Worm (Caenorhabditis elegans) whole organism, L2 larva: ENCODE data around the gene set-25.

Experiments
- C34F6.9 ChIP-seq: fragments of 150-350 bp; optimal IDR thresholded peaks from 2 replicates; lab custom pipeline; 2014; ENCODE audit warnings: missing biosample characterization, missing genetic modification characterization
- F13H6.1 ChIP-seq: sonication (generic microtip); optimal IDR thresholded peaks from 2 replicates; lab custom pipeline; 2016; ENCODE audit warnings: missing genetic modification characterization, missing compliant biosample characterization
- R02D3.7 ChIP-seq: fragments of 150-350 bp; optimal IDR thresholded peaks from 2 replicates; lab custom pipeline; 2014; ENCODE audit warnings: missing biosample characterization, missing genetic modification characterization
- ZK546.5 ChIP-seq: sonication (generic microtip); optimal IDR thresholded peaks from 2 replicates; lab custom pipeline; 2017; ENCODE audit warnings: missing biosample characterization, missing genetic modification characterization
- alr-1 ChIP-seq: fragments of 150-350 bp; optimal IDR thresholded peaks from 2 replicates; lab custom pipeline; 2014; ENCODE audit warnings: missing biosample characterization, missing genetic modification characterization
- aly-2 ChIP-seq: fragments of 150-350 bp; optimal IDR thresholded peaks from 2 replicates; lab custom pipeline; 2014; ENCODE audit warnings: missing biosample characterization, missing genetic modification characterization
- ama-1 ChIP-seq: fragments of 150-350 bp; optimal IDR thresholded peaks from 2 replicates; lab custom pipeline; 2018; ENCODE audit warnings: inconsistent platforms
- blmp-1 ChIP-seq: sonication (generic microtip); optimal IDR thresholded peaks from 2 replicates; lab custom pipeline; 2017; ENCODE audit warnings: missing genetic modification characterization, mild to moderate bottlenecking, missing compliant biosample characterization, antibody characterized with exemption, moderate library complexity; ENCODE audit not compliant: insufficient read depth
- crh-2 ChIP-seq: sonication (generic microtip); optimal IDR thresholded peaks from 2 replicates; lab custom pipeline; 2017; ENCODE audit warnings: missing biosample characterization, missing genetic modification characterization
- dmd-4 ChIP-seq: sonication (generic microtip); optimal IDR thresholded peaks from 2 replicates; lab custom pipeline; 2017; ENCODE audit warnings: missing biosample characterization, missing genetic modification characterization
- egl-27 ChIP-seq: sonication (generic microtip); optimal IDR thresholded peaks from 3 replicates; lab custom pipeline; 2017; ENCODE audit warnings: missing biosample characterization, missing genetic modification reagents, missing genetic modification characterization
- elt-1 ChIP-seq: fragments of 150-350 bp; optimal IDR thresholded peaks from 2 replicates; lab custom pipeline; 2014; ENCODE audit warnings: missing biosample characterization, missing genetic modification characterization
- elt-3 ChIP-seq: sonication (generic microtip); optimal IDR thresholded peaks from 2 replicates; lab custom pipeline; 2017; ENCODE audit warnings: missing biosample characterization, missing genetic modification characterization
- gmeb-1 ChIP-seq: fragments of 150-350 bp; optimal IDR thresholded peaks from 2 replicates; lab custom pipeline; 2014; ENCODE audit warnings: missing biosample characterization, missing genetic modification characterization
- lin-11 ChIP-seq: fragments of 150-350 bp; sonication (generic microtip); optimal IDR thresholded peaks from 2 replicates; lab custom pipeline; 2014; ENCODE audit warnings: missing biosample characterization, missing genetic modification characterization, inconsistent platforms, mixed read lengths
- lin-13 ChIP-seq: fragments of 150-350 bp; optimal IDR thresholded peaks from 2 replicates; lab custom pipeline; 2014; ENCODE audit warnings: missing biosample characterization, missing genetic modification reagents, missing genetic modification characterization
- lin-39 ChIP-seq: fragments of 150-350 bp; optimal IDR thresholded peaks from 2 replicates; lab custom pipeline; 2014; ENCODE audit warnings: missing biosample characterization, missing genetic modification reagents, missing genetic modification characterization
- lsy-2 ChIP-seq, 2 experiments: fragments of 150-350 bp in 1 of 2; sonication (generic microtip) in 1 of 2; optimal IDR thresholded peaks; 2 replicates each; lab custom pipeline; 2014 to 2017; ENCODE audit warnings: missing biosample characterization in 2 of 2, missing genetic modification characterization in 2 of 2
- mab-5 ChIP-seq: fragments of 150-350 bp; optimal IDR thresholded peaks from 2 replicates; lab custom pipeline; 2014; ENCODE audit warnings: missing biosample characterization, missing genetic modification characterization
- mbf-1 ChIP-seq: sonication (generic microtip); optimal IDR thresholded peaks from 2 replicates; lab custom pipeline; 2017; ENCODE audit warnings: missing biosample characterization, missing genetic modification characterization
- nhr-10 ChIP-seq: sonication (generic microtip); optimal IDR thresholded peaks from 2 replicates; lab custom pipeline; 2017; ENCODE audit warnings: missing biosample characterization, missing genetic modification characterization
- nhr-11 ChIP-seq: fragments of 150-350 bp; optimal IDR thresholded peaks from 2 replicates; lab custom pipeline; 2014; ENCODE audit warnings: missing biosample characterization, missing genetic modification characterization
- nhr-12 ChIP-seq: fragments of 150-350 bp; optimal IDR thresholded peaks from 2 replicates; lab custom pipeline; 2014; ENCODE audit warnings: missing biosample characterization, missing genetic modification characterization
- nhr-129 ChIP-seq: fragments of 150-350 bp; optimal IDR thresholded peaks from 2 replicates; lab custom pipeline; 2014; ENCODE audit warnings: missing biosample characterization, missing genetic modification characterization
- nhr-23 ChIP-seq: fragments of 150-350 bp; optimal IDR thresholded peaks from 2 replicates; lab custom pipeline; 2014; ENCODE audit warnings: missing biosample characterization, missing genetic modification reagents, missing genetic modification characterization
- nhr-237 ChIP-seq: fragments of 150-350 bp; optimal IDR thresholded peaks from 2 replicates; lab custom pipeline; 2014; ENCODE audit warnings: missing biosample characterization, missing genetic modification characterization
- nhr-25 ChIP-seq: fragments of 150-350 bp; sonication (generic microtip); optimal IDR thresholded peaks from 3 replicates; lab custom pipeline; 2014; ENCODE audit warnings: missing biosample characterization, missing genetic modification characterization
- nhr-77 ChIP-seq: fragments of 150-350 bp; optimal IDR thresholded peaks from 2 replicates; lab custom pipeline; 2014; ENCODE audit warnings: missing biosample characterization, missing genetic modification characterization
- peb-1 ChIP-seq: fragments of 150-350 bp; optimal IDR thresholded peaks from 2 replicates; lab custom pipeline; 2014; ENCODE audit warnings: missing biosample characterization, missing genetic modification characterization
- sem-4 ChIP-seq: fragments of 150-350 bp; optimal IDR thresholded peaks from 2 replicates; lab custom pipeline; 2014; ENCODE audit warnings: missing biosample characterization, missing genetic modification reagents, missing genetic modification characterization
- skn-1 ChIP-seq: sonication (generic microtip); optimal IDR thresholded peaks from 2 replicates; lab custom pipeline; 2017; ENCODE audit warnings: missing biosample characterization, missing genetic modification characterization
- sma-3 ChIP-seq: sonication (generic microtip); optimal IDR thresholded peaks from 2 replicates; lab custom pipeline; 2016; ENCODE audit warnings: missing genetic modification reagents, missing genetic modification characterization, missing compliant biosample characterization
- sma-9 ChIP-seq, 2 experiments: fragments of 150-350 bp in 1 of 2; sonication (generic microtip) in 1 of 2; optimal IDR thresholded peaks; 2 replicates each; lab custom pipeline; 2014 to 2016; ENCODE audit warnings: missing genetic modification characterization in 2 of 2, mild to moderate bottlenecking in 1 of 2, missing biosample characterization in 1 of 2, missing compliant biosample characterization in 1 of 2, missing genetic modification reagents in 1 of 2, moderate library complexity in 1 of 2
- snpc-4 ChIP-seq: fragments of 150-350 bp; optimal IDR thresholded peaks from 2 replicates; lab custom pipeline; 2014; ENCODE audit warnings: missing biosample characterization, missing genetic modification characterization
- unc-62 ChIP-seq: fragments of 150-350 bp; optimal IDR thresholded peaks from 2 replicates; lab custom pipeline; 2014; ENCODE audit warnings: missing biosample characterization, missing genetic modification reagents, missing genetic modification characterization
- zag-1 ChIP-seq: fragments of 150-350 bp; optimal IDR thresholded peaks from 2 replicates; lab custom pipeline; 2014; ENCODE audit warnings: missing biosample characterization, missing genetic modification characterization
- ztf-1 ChIP-seq: fragments of 200-800 bp; sonication (Bioruptor generic); conservative IDR thresholded peaks from 2 replicates; pipeline ENCODE4 v1.3.6; 2022; ENCODE audit warnings: missing genetic modification characterization, missing compliant biosample characterization
- ztf-11 ChIP-seq: sonication (generic microtip); optimal IDR thresholded peaks from 2 replicates; lab custom pipeline; 2017; ENCODE audit warnings: missing biosample characterization, missing genetic modification characterization

Gene set-25

DNA sequence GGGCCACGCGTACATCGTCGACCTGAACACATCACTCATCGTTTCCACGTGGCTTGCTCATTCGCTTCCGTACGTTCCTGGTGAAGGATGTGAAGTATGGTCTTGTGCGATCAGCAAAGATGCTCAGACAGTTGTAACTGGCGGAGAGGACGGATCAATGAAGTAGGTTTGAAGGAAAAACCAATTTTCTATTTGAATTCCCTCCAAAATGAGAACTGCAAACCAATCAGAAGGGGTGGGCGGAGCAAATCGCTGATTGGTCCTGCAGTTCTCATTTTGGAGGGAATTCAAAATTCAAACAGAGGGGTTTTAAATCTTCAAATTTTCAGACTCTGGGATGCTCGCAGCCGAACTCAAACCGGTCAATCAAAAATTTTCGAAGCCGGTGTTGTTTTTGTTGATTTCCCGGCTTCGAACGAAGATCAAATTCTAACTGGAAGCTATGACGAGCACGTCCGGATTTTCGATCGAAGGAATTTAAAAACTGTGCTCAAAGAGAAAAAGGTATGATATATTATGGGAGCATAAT is 24.6 kb upstream of the set-25 start:
- TF ChIP-seq blmp-1 (tag; lab: Kevin White, UChicago) (no peak), ztf-1 (no peak), elt-3 (no peak), snpc-4 (tag; lab: Kevin White, UChicago) (no peak), skn-1 (tag; lab: Kevin White, UChicago) (no peak), aly-2 (tag; lab: Kevin White, UChicago) (no peak), sma-3 (GFP tag; lab: Kevin White, UChicago) (no peak), dmd-4 (tag; lab: Kevin White, UChicago) (no peak), ztf-11 (tag; lab: Kevin White, UChicago) (no peak), mbf-1 (tag; lab: Kevin White, UChicago) (no peak), nhr-77 (tag; lab: Kevin White, UChicago) (no peak), nhr-237 (tag; lab: Kevin White, UChicago) (no peak)

DNA sequence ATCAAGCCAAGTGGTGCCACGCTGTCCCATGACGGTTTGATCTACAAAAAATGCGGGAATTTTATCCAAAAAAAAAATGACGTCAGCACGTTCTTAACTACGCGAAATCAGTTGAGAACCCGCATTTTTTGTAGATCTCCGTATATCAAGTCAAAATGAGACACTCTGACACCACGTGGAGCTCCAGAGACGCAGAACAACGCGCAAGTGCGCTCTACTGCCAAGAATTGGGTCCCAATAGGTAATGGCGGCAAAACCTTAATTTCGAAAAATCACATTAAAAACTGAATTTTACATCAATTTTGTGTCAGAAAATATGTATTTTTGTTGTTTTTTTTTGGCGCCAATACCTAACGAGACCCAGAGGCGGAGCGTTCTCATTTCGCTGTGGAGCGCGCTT is 24.0 kb upstream of the set-25 start:
- no peak for TF ChIP-seq ztf-11 (tag; lab: Kevin White, UChicago)
- no peak for TF ChIP-seq nhr-129 (tag; lab: Kevin White, UChicago)
- no peak for TF ChIP-seq lin-11
- no peak for TF ChIP-seq zag-1 (tag; lab: Kevin White, UChicago)
- no peak for TF ChIP-seq sem-4 (tag; lab: Kevin White, UChicago)
- no peak for TF ChIP-seq peb-1 (tag; lab: Kevin White, UChicago)
- no peak for TF ChIP-seq nhr-237 (tag; lab: Kevin White, UChicago)
- no peak for TF ChIP-seq nhr-11
- no peak for TF ChIP-seq dmd-4 (tag; lab: Kevin White, UChicago)
- TF ChIP-seq nhr-25: no peak
- TF ChIP-seq alr-1 (tag; lab: Kevin White, UChicago): no peak
- TF ChIP-seq nhr-23 (tag; lab: Kevin White, UChicago): no peak
- no peak for TF ChIP-seq unc-62 (GFP tag; lab: Kevin White, UChicago)
- TF ChIP-seq nhr-12 (tag; lab: Kevin White, UChicago): no peak
- no peak for TF ChIP-seq crh-2 (tag; lab: Kevin White, UChicago)
- no peak for TF ChIP-seq lin-39 (tag; lab: Kevin White, UChicago)
- no peak for TF ChIP-seq elt-3
- TF ChIP-seq ama-1 (lab: Kevin White, UChicago): no peak
- TF ChIP-seq lin-13 (GFP tag; lab: Kevin White, UChicago): no peak
- no peak for TF ChIP-seq nhr-10 (tag; lab: Kevin White, UChicago)
- TF ChIP-seq, all 48 proteins: peak for 0

DNA sequence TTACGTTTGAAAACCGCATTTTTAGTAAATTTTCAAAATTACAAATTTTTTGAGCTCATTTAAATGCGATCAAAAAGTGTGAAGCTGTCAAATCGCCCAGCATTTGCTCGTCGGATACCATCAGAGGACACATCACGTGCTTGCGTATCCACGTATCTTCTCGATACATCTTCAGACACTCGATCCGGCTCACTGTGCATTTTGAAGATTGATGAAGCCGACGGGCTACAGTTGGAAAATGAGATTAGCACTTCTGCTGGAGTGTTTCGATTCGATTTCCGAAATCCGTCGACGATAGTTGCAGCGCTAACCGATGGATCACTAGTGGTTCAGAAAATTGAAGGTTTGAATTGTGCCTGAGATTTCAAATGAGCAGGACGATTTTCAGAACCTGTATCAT is 22.2 kb upstream of the set-25 start, which contains the start of gene dph-7:
TSS of gene dph-7 (plus strand) at position 53 of the 400 bp plus-strand sequence.
- TF ChIP-seq C34F6.9 (no peak), elt-1 (tag; lab: Kevin White, UChicago) (no peak), egl-27 (no peak), nhr-77 (tag; lab: Kevin White, UChicago) (no peak), nhr-25 (no peak), lsy-2 (tag; optimal IDR thresholded peaks at IDR 0.05; lab: Kevin White, UChicago) (no peak)
- TF ChIP-seq, all 48 proteins: peak for 0

DNA sequence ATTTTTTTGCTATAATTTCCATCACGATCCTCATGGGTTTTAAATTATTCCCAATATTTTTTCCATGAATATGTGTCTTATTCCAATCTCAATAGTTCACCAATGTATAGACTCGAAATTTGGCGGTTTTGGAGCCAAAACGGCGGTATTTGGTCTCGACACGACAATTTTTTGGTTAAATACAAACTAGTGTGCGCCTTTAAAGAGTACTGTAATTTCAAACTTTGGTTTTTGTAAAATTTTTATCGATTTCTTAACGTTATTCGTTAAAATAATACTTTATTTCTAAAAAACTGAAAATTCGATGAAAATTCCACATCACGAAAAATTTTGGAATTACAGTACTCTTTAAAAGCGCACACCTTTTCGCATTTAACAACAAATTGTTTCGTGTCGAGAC is 21.7 kb upstream of the set-25 start:
- TF ChIP-seq elt-1 (tag; lab: Kevin White, UChicago): no peak
- no peak for TF ChIP-seq nhr-11
- TF ChIP-seq F13H6.1 (tag; lab: Kevin White, UChicago): no peak
- no peak for TF ChIP-seq ztf-11 (tag; lab: Kevin White, UChicago)
- TF ChIP-seq gmeb-1 (tag; lab: Kevin White, UChicago): no peak
- TF ChIP-seq nhr-12 (tag; lab: Kevin White, UChicago): no peak
- TF ChIP-seq aly-2 (tag; lab: Kevin White, UChicago): no peak
- no peak for TF ChIP-seq zag-1 (tag; lab: Kevin White, UChicago)
- TF ChIP-seq elt-3: no peak
- TF ChIP-seq R02D3.7: no peak
- TF ChIP-seq snpc-4 (tag; lab: Kevin White, UChicago): no peak
- TF ChIP-seq sma-9 (GFP tag; optimal IDR thresholded peaks at IDR 0.05; lab: Kevin White, UChicago): no peak
- no peak for TF ChIP-seq sma-9 (tag; optimal IDR thresholded peaks at IDR 0.05; lab: Kevin White, UChicago)
- TF ChIP-seq mab-5 (tag; lab: Kevin White, UChicago): no peak
- TF ChIP-seq ZK546.5 (tag; lab: Kevin White, UChicago): no peak
- no peak for TF ChIP-seq nhr-23 (tag; lab: Kevin White, UChicago)
